Fruit fly (Drosophila melanogaster): ENCODE results near the gene mthl10.

Gene mthl10

dm6 chr3L:346656-347640 lies 4.2 kb upstream of the mthl10 start, which contains the start of gene mth (continued):
- peak; percentile 15 for TF ChIP-seq her (GFP tag; optimal IDR thresholded peaks at IDR 0.05)
- TF ChIP-seq btn (GFP tag; optimal IDR thresholded peaks at IDR 0.05) = no peak
- TF ChIP-seq Xbp1 (GFP tag; optimal IDR thresholded peaks at IDR 0.05) = peak; percentile 55
- TF ChIP-seq bigmax (GFP tag; optimal IDR thresholded peaks at IDR 0.05) = no peak
- peak; percentile 32 for TF ChIP-seq HLH54F (GFP tag; optimal IDR thresholded peaks at IDR 0.05)
- TF ChIP-seq CG8281 (tag; optimal IDR thresholded peaks at IDR 0.05) = peak; percentile 26
- peak; percentile 99 for TF ChIP-seq Scr (GFP tag; IDR thresholded peaks at IDR 0.05; ENCODE audit: partially characterized antibody)
- peak; percentile 48 for TF ChIP-seq NfI (GFP tag; optimal IDR thresholded peaks at IDR 0.05)
- TF ChIP-seq gcm (GFP tag; optimal IDR thresholded peaks at IDR 0.05) = no peak
- TF ChIP-seq CG8089 (GFP tag; optimal IDR thresholded peaks at IDR 0.05) = peak; percentile 52
- peak in 1 of 2 experiments; percentile 90 for TF ChIP-seq tll (GFP tag; optimal IDR thresholded peaks at IDR 0.05)
- TF ChIP-seq CG1024 (GFP tag; IDR thresholded peaks at IDR 0.05) = no peak
- peak; percentile 98 for TF ChIP-seq CG34224 (GFP tag; IDR thresholded peaks at IDR 0.05; ENCODE audit: partially characterized antibody)
- TF ChIP-seq CG3847 (GFP tag; IDR thresholded peaks at IDR 0.05) = peak; percentile 49
- TF ChIP-seq CG7963 (GFP tag; IDR thresholded peaks at IDR 0.05; ENCODE audit: partially characterized antibody) = peak; percentile 94
- TF ChIP-seq CG13287 (GFP tag; IDR thresholded peaks at IDR 0.05; ENCODE audit: partially characterized antibody) = peak; percentile 99
- TF ChIP-seq CG18011 (GFP tag; optimal IDR thresholded peaks at IDR 0.05) = no peak
- no peak for TF ChIP-seq Rx (GFP tag; IDR thresholded peaks at IDR 0.05)
- TF ChIP-seq CG14014 (GFP tag; IDR thresholded peaks at IDR 0.05) = 0 out of 2 replicates have a peak, but pooled peaks have one; percentile 28
- TF ChIP-seq toy (GFP tag; IDR thresholded peaks at IDR 0.05) = no peak
- peak; percentile 22 for TF ChIP-seq Sox100B (GFP tag; optimal IDR thresholded peaks at IDR 0.05)
- TF ChIP-seq CG14441 (GFP tag; IDR thresholded peaks at IDR 0.05) = peak; percentile 52; the same call in 1 of the 2 replicates
- TF ChIP-seq chn (GFP tag; optimal IDR thresholded peaks at IDR 0.05) = peak; percentile 43
- TF ChIP-seq slp2 (GFP tag; optimal IDR thresholded peaks at IDR 0.05) = peak; percentile 15
- TF ChIP-seq CG10543 (GFP tag; optimal IDR thresholded peaks at IDR 0.05) = no peak
- TF ChIP-seq Opbp (GFP tag; IDR thresholded peaks at IDR 0.05; ENCODE audit: partially characterized antibody) = peak; percentile 96
- TF ChIP-seq H15 (GFP tag; IDR thresholded peaks at IDR 0.05) = peak; percentile 49; the same call in 1 of the 3 replicates
- peak; percentile 8 for TF ChIP-seq Meics (GFP tag; optimal IDR thresholded peaks at IDR 0.05)
- TF ChIP-seq org-1 (GFP tag; optimal IDR thresholded peaks at IDR 0.05) = no peak
- no peak for TF ChIP-seq CG12744 (GFP tag; optimal IDR thresholded peaks at IDR 0.05)
- TF ChIP-seq B-H1 (GFP tag; IDR thresholded peaks at IDR 0.05) = no peak; the same call in 2 of the 3 replicates
- no peak for TF ChIP-seq CG8388 (GFP tag; optimal IDR thresholded peaks at IDR 0.05)
- no peak for TF ChIP-seq ftz-f1 (GFP tag; optimal IDR thresholded peaks at IDR 0.05)
- peak; percentile 79 for TF ChIP-seq Dref (GFP tag; IDR thresholded peaks at IDR 0.05)
- TF ChIP-seq grn (GFP tag; optimal IDR thresholded peaks at IDR 0.05) = peak; percentile 39
- no peak for TF ChIP-seq Hr39 (optimal IDR thresholded peaks at IDR 0.05)
- TF ChIP-seq CG12155 (GFP tag; optimal IDR thresholded peaks at IDR 0.05) = peak; percentile 25
- 0 out of 2 replicates have a peak, but pooled peaks have one; percentile 28 for TF ChIP-seq chm (GFP tag; IDR thresholded peaks at IDR 0.05)
- 0 out of 2 replicates have a peak, but pooled peaks have one; percentile 15 for TF ChIP-seq ranshi (GFP tag; IDR thresholded peaks at IDR 0.05)
- peak; percentile 96 for TF ChIP-seq ssp (GFP tag; IDR thresholded peaks at IDR 0.05)
- TF ChIP-seq Doc3 (GFP tag; IDR thresholded peaks at IDR 0.05; ENCODE audit: partially characterized antibody) = peak; percentile 99
- no peak for TF ChIP-seq GATAe (GFP tag; conservative IDR thresholded peaks at IDR 0.05)
- TF ChIP-seq ken (GFP tag; IDR thresholded peaks at IDR 0.05) = peak; percentile 58; the same call in 1 of the 3 replicates
- peak; percentile 33 for TF ChIP-seq ewg (GFP tag; optimal IDR thresholded peaks at IDR 0.05)
- TF ChIP-seq dati (GFP tag; IDR thresholded peaks at IDR 0.05) = no peak
- no peak for TF ChIP-seq fd96Cb (tag; optimal IDR thresholded peaks at IDR 0.05)
- TF ChIP-seq Ets97D (GFP tag; optimal IDR thresholded peaks at IDR 0.05) = peak; percentile 77
- TF ChIP-seq rib (GFP tag; IDR thresholded peaks at IDR 0.05) = no peak
